Worm (Caenorhabditis elegans) whole organism, young adult: Measurements from ENCODE around the gene K06B4.4.

ENCODE experiments used
- B0019.2 ChIP-seq: fragments of 200-800 bp; sonication (Bioruptor generic); conservative IDR thresholded peaks from 2 replicates; pipeline ENCODE4 v1.3.6; 2022; ENCODE audit warnings: missing genetic modification reagents, missing genetic modification characterization, missing compliant biosample characterization
- F49E8.2 ChIP-seq: sonication (generic microtip); optimal IDR thresholded peaks from 3 replicates; lab custom pipeline; 2017; ENCODE audit warnings: missing genetic modification characterization, mild to moderate bottlenecking, missing compliant biosample characterization, antibody characterized with exemption, moderate library complexity; ENCODE audit not compliant: insufficient read depth
- T26A5.8 ChIP-seq: sonication (generic microtip); optimal IDR thresholded peaks from 2 replicates; lab custom pipeline; 2016; ENCODE audit warnings: missing genetic modification characterization, missing compliant biosample characterization
- aptf-2 ChIP-seq: fragments of 200-800 bp; sonication (Bioruptor generic); conservative IDR thresholded peaks from 2 replicates; pipeline ENCODE4 v1.3.6; 2022; ENCODE audit warnings: missing genetic modification reagents, missing genetic modification characterization, missing compliant biosample characterization
- athp-1 ChIP-seq: sonication (generic microtip); optimal IDR thresholded peaks from 2 replicates; lab custom pipeline; 2017; ENCODE audit warnings: mild to moderate bottlenecking, missing genetic modification characterization, missing compliant biosample characterization
- bed-2 ChIP-seq: fragments of 200-800 bp; sonication (Bioruptor generic); IDR thresholded peaks from 2 replicates; pipeline ENCODE4 v1.3.6; 2022; ENCODE audit warnings: missing genetic modification reagents, missing genetic modification characterization, missing compliant biosample characterization
- chd-7 ChIP-seq: sonication (generic microtip); optimal IDR thresholded peaks from 2 replicates; lab custom pipeline; 2016; ENCODE audit warnings: mild to moderate bottlenecking, missing genetic modification characterization, moderate library complexity, missing compliant biosample characterization
- dpff-1 ChIP-seq: sonication (generic microtip); optimal IDR thresholded peaks from 2 replicates; lab custom pipeline; 2017; ENCODE audit warnings: mild to moderate bottlenecking, missing genetic modification characterization, missing compliant biosample characterization
- dpl-1 ChIP-seq: fragments of 150-350 bp; optimal IDR thresholded peaks from 2 replicates; lab custom pipeline; 2014; ENCODE audit warnings: missing biosample characterization, missing genetic modification reagents, missing genetic modification characterization
- egl-44 ChIP-seq: fragments of 200-800 bp; sonication (Bioruptor generic); IDR thresholded peaks from 2 replicates; pipeline ENCODE4 v1.3.6; 2022; ENCODE audit warnings: missing genetic modification reagents, missing genetic modification characterization, missing compliant biosample characterization
- hlh-26 ChIP-seq: fragments of 200-800 bp; sonication (Bioruptor generic); conservative IDR thresholded peaks from 2 replicates; pipeline ENCODE4 v1.3.6; 2022; ENCODE audit warnings: missing genetic modification reagents, missing genetic modification characterization, missing compliant biosample characterization
- lin-40 ChIP-seq: sonication (generic microtip); optimal IDR thresholded peaks from 2 replicates; lab custom pipeline; 2016; ENCODE audit warnings: missing genetic modification characterization, mild to moderate bottlenecking, missing compliant biosample characterization, missing genotype, missing genetic modification reagents
- madf-6 ChIP-seq: fragments of 200-800 bp; sonication (Bioruptor generic); IDR thresholded peaks from 2 replicates; pipeline ENCODE4 v1.3.6; 2022; ENCODE audit warnings: missing genetic modification reagents, missing genetic modification characterization, missing compliant biosample characterization
- ztf-18 ChIP-seq: sonication (generic microtip); optimal IDR thresholded peaks from 2 replicates; lab custom pipeline; 2016; ENCODE audit warnings: missing genotype, mild to moderate bottlenecking, missing genetic modification characterization, missing compliant biosample characterization

K06B4.4 gene

ce11 chrV:15718562-15718961 is 49.6 kb downstream of the K06B4.4 start, which contains the start of gene Y6E2A.5:
TSS of gene Y6E2A.5 (minus strand) at chrV:15718662.
- no peak for TF ChIP-seq bed-2
- no peak for TF ChIP-seq hlh-26 (GFP tag; lab: Robert Waterston, UW)
- no peak for TF ChIP-seq athp-1 (tag; lab: Kevin White, UChicago)
- no peak for TF ChIP-seq ztf-18 (tag; lab: Kevin White, UChicago)
- TF ChIP-seq lin-40 (tag; lab: Kevin White, UChicago), result no peak
- no peak for TF ChIP-seq B0019.2 (GFP tag; lab: Robert Waterston, UW)
- no peak for TF ChIP-seq chd-7 (tag; lab: Kevin White, UChicago)
- no peak for TF ChIP-seq dpl-1 (GFP tag; lab: Kevin White, UChicago)
- TF ChIP-seq aptf-2 (GFP tag; lab: Robert Waterston, UW), result no peak
- TF ChIP-seq F49E8.2 (tag; lab: Kevin White, UChicago), result no peak
- TF ChIP-seq egl-44 (GFP tag; lab: Robert Waterston, UW), result no peak
- TF ChIP-seq T26A5.8 (tag; lab: Kevin White, UChicago), result no peak
- no peak for TF ChIP-seq madf-6 (GFP tag; lab: Robert Waterston, UW)

- TF ChIP-seq dpff-1, result no peak
- TF ChIP-seq, all 124 proteins: peak for 0
Observed at ce11 chrV:15719570-15719969, 50.6 kb downstream of the K06B4.4 start, which contains the start of gene Y6E2A.7. TSS of gene Y6E2A.7 (plus strand) at chrV:15719870.
